Fruit fly (Drosophila melanogaster) whole organism, wandering third instar larva: ENCODE results near the gene RpS28-like.

Source experiments
- pan ChIP-seq: fragments of >200 bp; optimal IDR thresholded peaks from 2 replicates; lab custom pipeline; 2017
- sage ChIP-seq: fragments of 200-800 bp; sonication (Bioruptor generic); optimal IDR thresholded peaks from 2 replicates; lab custom pipeline; 2016; ENCODE audit warnings: missing biosample characterization, mild to moderate bottlenecking, missing genetic modification characterization

DNA sequence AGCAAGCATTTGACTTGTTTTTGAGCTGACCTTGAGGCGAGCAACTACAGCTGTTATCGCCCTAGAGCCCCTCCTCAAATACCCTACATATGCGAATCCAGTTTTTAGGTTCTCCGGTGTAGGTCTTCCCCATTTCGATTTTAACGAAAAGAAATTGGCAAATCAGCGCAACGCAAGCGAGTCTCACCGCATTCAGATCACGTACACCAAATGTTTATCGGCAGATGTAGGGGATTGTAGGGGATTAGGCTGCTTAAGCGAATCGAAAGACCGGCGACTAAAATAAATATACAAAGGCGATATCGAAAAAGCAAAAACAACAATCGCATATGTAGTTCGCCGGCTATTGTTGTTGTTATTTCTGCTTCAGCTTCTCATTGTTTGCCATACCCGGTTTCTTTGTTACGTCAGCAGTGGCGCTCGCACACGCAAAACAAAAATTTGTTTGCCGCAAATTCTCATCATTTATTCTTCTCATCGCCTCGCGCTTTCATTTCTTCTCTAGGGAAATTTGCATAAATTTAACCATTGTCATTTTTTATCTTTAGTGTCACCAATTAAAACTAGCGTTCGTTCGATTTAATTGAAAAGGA is 48.5 kb upstream of the RpS28-like start:
- TF ChIP-seq pan (lab: Kevin White, UChicago) (no peak), sage (GFP tag; lab: Kevin White, UChicago) (peak; percentile 74)
